Fruit fly (Drosophila melanogaster) whole organism, embryonic: Measurements from ENCODE around the gene CG15530.
A peak's percentile ranks its signal among the peaks of the same experiment; 100 is the strongest.

Experiments
- Ada2b ChIP-seq: fragments of 200-800 bp; sonication (Bioruptor generic); IDR thresholded peaks from 2 replicates; pipeline ENCODE4 v1.3.6; 2022; ENCODE audit warnings: missing biosample characterization, missing genetic modification characterization
- Bteb2 ChIP-seq: fragments of 200-800 bp; sonication (Bioruptor generic); optimal IDR thresholded peaks from 2 replicates; lab custom pipeline; 2016; ENCODE audit warnings: missing biosample characterization, missing genetic modification characterization
- CG10209 ChIP-seq: fragments of 200-800 bp; sonication (Bioruptor generic); optimal IDR thresholded peaks from 3 replicates; lab custom pipeline; 2017; ENCODE audit warnings: missing biosample characterization, mild to moderate bottlenecking, missing genetic modification characterization, missing genetic modification reagents
- CG10267 ChIP-seq: fragments of 200-800 bp; sonication (Bioruptor generic); optimal IDR thresholded peaks from 2 replicates; lab custom pipeline; 2018; ENCODE audit warnings: missing biosample characterization, mild to moderate bottlenecking, missing genetic modification characterization, moderate library complexity
- CG10321 ChIP-seq: fragments of 200-800 bp; sonication (Bioruptor generic); IDR thresholded peaks from 2 replicates; pipeline ENCODE4 v1.3.6; 2022; ENCODE audit warnings: missing biosample characterization, missing genetic modification characterization
- CG10462 ChIP-seq: fragments of 200-800 bp; sonication (Bioruptor generic); optimal IDR thresholded peaks from 2 replicates; lab custom pipeline; 2016; ENCODE audit warnings: missing biosample characterization, missing genetic modification characterization
- CG10979 ChIP-seq: fragments of 200-800 bp; sonication (Bioruptor generic); optimal IDR thresholded peaks from 2 replicates; lab custom pipeline; 2018; ENCODE audit warnings: missing biosample characterization, mild to moderate bottlenecking, missing genetic modification characterization, moderate library complexity
- CG11723 ChIP-seq: fragments of 200-800 bp; sonication (Bioruptor generic); optimal IDR thresholded peaks from 2 replicates; lab custom pipeline; 2017; ENCODE audit warnings: missing biosample characterization, mild to moderate bottlenecking, missing genetic modification characterization
- CG1233 ChIP-seq: fragments of 200-800 bp; sonication (Bioruptor generic); optimal IDR thresholded peaks from 4 replicates; lab custom pipeline; 2018; ENCODE audit warnings: missing biosample characterization, mild to moderate bottlenecking, missing genetic modification characterization
- CG13894 ChIP-seq: fragments of 200-800 bp; sonication (Bioruptor generic); optimal IDR thresholded peaks from 3 replicates; lab custom pipeline; 2018; ENCODE audit warnings: missing biosample characterization, mild to moderate bottlenecking, missing genetic modification characterization, moderate library complexity
- CG15073 ChIP-seq: fragments of 200-800 bp; sonication (Bioruptor generic); optimal IDR thresholded peaks from 2 replicates; lab custom pipeline; 2016; ENCODE audit warnings: missing biosample characterization, missing genetic modification characterization
- CG15479 ChIP-seq: fragments of 200-800 bp; sonication (Bioruptor generic); optimal IDR thresholded peaks from 3 replicates; lab custom pipeline; 2019; ENCODE audit warnings: missing biosample characterization, mild to moderate bottlenecking, missing genetic modification characterization, moderate library complexity
- CG15696 ChIP-seq: fragments of 200-800 bp; sonication (Bioruptor generic); optimal IDR thresholded peaks from 2 replicates; lab custom pipeline; 2019; ENCODE audit warnings: missing biosample characterization, mild to moderate bottlenecking, missing genetic modification characterization, moderate library complexity
- CG17385 ChIP-seq: fragments of 200-800 bp; sonication (Bioruptor generic); optimal IDR thresholded peaks from 3 replicates; lab custom pipeline; 2018; ENCODE audit warnings: missing biosample characterization, mild to moderate bottlenecking, missing genetic modification characterization
- CG2120 ChIP-seq: fragments of 200-800 bp; sonication (Bioruptor generic); optimal IDR thresholded peaks from 3 replicates; lab custom pipeline; 2016; ENCODE audit warnings: missing biosample characterization, missing genetic modification characterization
- CG30403 ChIP-seq: fragments of 200-800 bp; sonication (Bioruptor generic); optimal IDR thresholded peaks from 3 replicates; lab custom pipeline; 2016; ENCODE audit warnings: missing biosample characterization, missing genetic modification characterization
- CG43689 ChIP-seq: fragments of 200-800 bp; sonication (Bioruptor generic); IDR thresholded peaks from 2 replicates; pipeline ENCODE4 v1.3.6; 2022; ENCODE audit warnings: missing biosample characterization, missing genetic modification characterization
- CG6765 ChIP-seq: fragments of 200-800 bp; sonication (Bioruptor generic); optimal IDR thresholded peaks from 3 replicates; lab custom pipeline; 2017; ENCODE audit warnings: missing biosample characterization, mild to moderate bottlenecking, missing genetic modification characterization
- CG7745 ChIP-seq: fragments of 200-800 bp; sonication (Bioruptor generic); optimal IDR thresholded peaks from 2 replicates; lab custom pipeline; 2018; ENCODE audit warnings: missing biosample characterization, mild to moderate bottlenecking, missing genetic modification characterization, moderate library complexity
- CG8478 ChIP-seq: fragments of >200 bp; optimal IDR thresholded peaks from 2 replicates; lab custom pipeline; 2018
- Dbx ChIP-seq: fragments of 200-800 bp; sonication (Bioruptor generic); IDR thresholded peaks from 3 replicates; pipeline ENCODE4 v1.3.6; 2022; ENCODE audit warnings: missing biosample characterization, missing genetic modification characterization
- Dip2 ChIP-seq: fragments of 200-800 bp; sonication (Bioruptor generic); IDR thresholded peaks from 2 replicates; pipeline ENCODE4 v1.3.6; 2022; ENCODE audit warnings: missing biosample characterization, missing genetic modification characterization
- Doc2 ChIP-seq: fragments of 200-800 bp; sonication (Bioruptor generic); IDR thresholded peaks from 2 replicates; pipeline ENCODE4 v1.3.6; 2022; ENCODE audit warnings: missing biosample characterization, missing genetic modification characterization
- E2f2 ChIP-seq: fragments of 200-800 bp; sonication (Bioruptor generic); IDR thresholded peaks from 2 replicates; pipeline ENCODE4 v1.3.6; 2022; ENCODE audit warnings: missing biosample characterization, missing genetic modification characterization
- Ets97D ChIP-seq: fragments of 200-800 bp; sonication (Bioruptor generic); optimal IDR thresholded peaks from 3 replicates; lab custom pipeline; 2016; ENCODE audit warnings: missing biosample characterization, missing genetic modification characterization
- Fer1 ChIP-seq: fragments of 200-800 bp; sonication (Bioruptor generic); optimal IDR thresholded peaks from 2 replicates; lab custom pipeline; 2017; ENCODE audit warnings: missing biosample characterization, mild to moderate bottlenecking, missing genetic modification characterization
- H15 ChIP-seq: fragments of 200-800 bp; sonication (Bioruptor generic); IDR thresholded peaks from 3 replicates; pipeline ENCODE4 v1.3.6; 2022; ENCODE audit warnings: missing biosample characterization, missing genetic modification characterization
- HLHmδ ChIP-seq: fragments of 200-800 bp; sonication (Bioruptor generic); optimal IDR thresholded peaks from 2 replicates; lab custom pipeline; 2018; ENCODE audit warnings: missing biosample characterization, mild to moderate bottlenecking, missing genetic modification characterization, moderate library complexity
- Max ChIP-seq: fragments of 200-800 bp; sonication (Bioruptor generic); optimal IDR thresholded peaks from 2 replicates; lab custom pipeline; 2016; ENCODE audit warnings: missing biosample characterization, mild to moderate bottlenecking, missing genetic modification characterization
- Myb ChIP-seq: fragments of 200-800 bp; sonication (Bioruptor generic); optimal IDR thresholded peaks from 2 replicates; lab custom pipeline; 2016; ENCODE audit warnings: missing biosample characterization, missing genetic modification characterization
- NC2α ChIP-seq: fragments of 200-800 bp; sonication (Bioruptor generic); optimal IDR thresholded peaks from 2 replicates; lab custom pipeline; 2016; ENCODE audit warnings: missing biosample characterization, missing genetic modification characterization
- Opbp ChIP-seq: fragments of 200-800 bp; sonication (Bioruptor generic); IDR thresholded peaks from 3 replicates; pipeline ENCODE4 v1.3.6; 2022; ENCODE audit warnings: missing biosample characterization, missing genetic modification characterization; ENCODE audit not compliant: partially characterized antibody
- Poxn ChIP-seq: fragments of 200-800 bp; sonication (Bioruptor generic); IDR thresholded peaks from 2 replicates; pipeline ENCODE4 v1.3.6; 2022; ENCODE audit warnings: missing biosample characterization, missing genetic modification characterization
- Tbp ChIP-seq: fragments of >200 bp; optimal IDR thresholded peaks from 2 replicates; lab custom pipeline; 2018; ENCODE audit warnings: missing biosample characterization, missing genetic modification characterization
- Trl ChIP-seq, 3 experiments: fragments of >200 bp in 2 of 3; fragments of 200-800 bp in 1 of 3; sonication (Bioruptor generic) in 1 of 3; optimal IDR thresholded peaks; 2 replicates in 1 of 3; 3 replicates in 2 of 3; lab custom pipeline; 2016 to 2017; ENCODE audit warnings: missing biosample characterization in 1 of 3, missing genetic modification characterization in 1 of 3
- ase ChIP-seq: fragments of 200-800 bp; sonication (Bioruptor generic); IDR thresholded peaks from 3 replicates; pipeline ENCODE4 v1.3.6; 2022; ENCODE audit warnings: missing biosample characterization, missing genetic modification characterization
- cato ChIP-seq: fragments of 200-800 bp; sonication (Bioruptor generic); optimal IDR thresholded peaks from 2 replicates; lab custom pipeline; 2016; ENCODE audit warnings: missing biosample characterization, missing genetic modification characterization, borderline replicate concordance
- dati ChIP-seq: fragments of 200-800 bp; sonication (Bioruptor generic); IDR thresholded peaks from 2 replicates; pipeline ENCODE4 v1.3.6; 2022; ENCODE audit warnings: missing biosample characterization, missing genetic modification characterization
- dimm ChIP-seq: fragments of 200-800 bp; sonication (Bioruptor generic); IDR thresholded peaks from 2 replicates; pipeline ENCODE4 v1.3.6; 2022; ENCODE audit warnings: missing biosample characterization, missing genetic modification characterization
- dm ChIP-seq: fragments of 200-800 bp; sonication (Bioruptor generic); optimal IDR thresholded peaks from 3 replicates; lab custom pipeline; 2016; ENCODE audit warnings: missing biosample characterization, missing genetic modification characterization
- dpn ChIP-seq, 2 experiments: fragments of 200-800 bp; sonication (Bioruptor generic); optimal IDR thresholded peaks; 3 replicates each; lab custom pipeline; 2016; ENCODE audit warnings: missing biosample characterization in 2 of 2, missing genetic modification characterization in 2 of 2
- eve ChIP-seq, 2 experiments: fragments of >200 bp; optimal IDR thresholded peaks; 2 replicates each; lab custom pipeline; 2017; ENCODE audit warnings: missing biosample characterization in 2 of 2, missing genetic modification characterization in 2 of 2
- fd102C ChIP-seq: fragments of 200-800 bp; sonication (Bioruptor generic); optimal IDR thresholded peaks from 2 replicates; lab custom pipeline; 2018; ENCODE audit warnings: missing biosample characterization, mild to moderate bottlenecking, missing genetic modification characterization, moderate library complexity
- ham ChIP-seq: fragments of 200-800 bp; sonication (Bioruptor generic); IDR thresholded peaks from 2 replicates; pipeline ENCODE4 v1.3.6; 2022; ENCODE audit warnings: missing biosample characterization, missing genetic modification characterization
- nerfin-1 ChIP-seq: fragments of 200-800 bp; sonication (Bioruptor generic); optimal IDR thresholded peaks from 3 replicates; lab custom pipeline; 2019; ENCODE audit warnings: missing biosample characterization, mild to moderate bottlenecking, missing genetic modification characterization, moderate library complexity
- pros ChIP-seq: fragments of 200-800 bp; sonication (Bioruptor generic); optimal IDR thresholded peaks from 3 replicates; lab custom pipeline; 2019; ENCODE audit warnings: missing biosample characterization, mild to moderate bottlenecking, missing genetic modification characterization, moderate library complexity
- ranshi ChIP-seq: fragments of 200-800 bp; sonication (Bioruptor generic); IDR thresholded peaks from 2 replicates; pipeline ENCODE4 v1.3.6; 2022; ENCODE audit warnings: missing biosample characterization, missing genetic modification characterization
- sens-2 ChIP-seq: fragments of 200-800 bp; sonication (Bioruptor generic); IDR thresholded peaks from 2 replicates; pipeline ENCODE4 v1.3.6; 2022; ENCODE audit warnings: missing biosample characterization, missing genetic modification characterization
- sim ChIP-seq: fragments of 200-800 bp; sonication (Bioruptor generic); IDR thresholded peaks from 2 replicates; pipeline ENCODE4 v1.3.6; 2022; ENCODE audit warnings: missing biosample characterization, missing genetic modification characterization
- twi ChIP-seq: fragments of 200-800 bp; optimal IDR thresholded peaks from 2 replicates; lab custom pipeline; 2019; ENCODE audit warnings: missing biosample characterization, mild to moderate bottlenecking, missing genetic modification characterization, moderate library complexity
- vfl ChIP-seq: fragments of 200-800 bp; sonication (Bioruptor generic); optimal IDR thresholded peaks from 2 replicates; lab custom pipeline; 2016; ENCODE audit warnings: missing biosample characterization, missing genetic modification characterization
- zen ChIP-seq: fragments of 200-800 bp; sonication (Bioruptor generic); optimal IDR thresholded peaks from 3 replicates; lab custom pipeline; 2018; ENCODE audit warnings: missing biosample characterization, mild to moderate bottlenecking, missing genetic modification characterization, moderate library complexity

CG15530 gene

DNA sequence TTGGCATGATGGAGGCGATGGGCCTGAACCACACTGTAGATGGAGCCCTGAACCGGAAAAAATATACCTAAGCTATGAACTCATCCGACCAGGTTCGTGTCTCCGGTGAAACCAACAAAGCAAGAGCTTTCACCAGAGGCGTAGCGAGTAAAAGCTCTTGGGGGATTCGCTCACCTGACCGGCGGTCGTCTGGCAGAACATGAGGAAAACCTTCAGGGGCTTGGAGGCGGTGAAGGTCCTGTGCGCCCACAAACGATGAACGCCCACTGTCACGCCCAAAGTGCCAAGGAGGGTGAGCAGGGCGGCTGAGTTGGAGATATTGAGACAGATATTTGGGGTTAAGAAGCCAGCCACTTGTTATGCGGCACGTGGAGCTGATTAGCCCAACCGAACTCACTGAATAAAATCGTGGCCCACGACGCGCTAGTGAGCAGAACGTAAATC is 18.0 kb downstream of the CG15530 start (continued):
- TF ChIP-seq Max (GFP tag; lab: Kevin White, UChicago) (peak; percentile 25), Tbp (no peak), CG1233 (GFP tag; lab: Kevin White, UChicago) (no peak), vfl (GFP tag; lab: Kevin White, UChicago) (no peak), ranshi (GFP tag; lab: Robert Waterston, UW) (no peak), CG8478 (lab: Kevin White, UChicago) (no peak), Dip2 (GFP tag; lab: Robert Waterston, UW) (no peak), CG17385 (no peak), dati (GFP tag; lab: Robert Waterston, UW) (no peak), Dbx (peak; percentile 71; the same call in 2 of the 3 replicates), dpn (GFP tag; optimal IDR thresholded peaks at IDR 0.05; lab: Kevin White, UChicago) (peak in 1 of 2 experiments; percentile 63), CG13894 (tag; lab: Kevin White, UChicago) (peak; percentile 1), eve (GFP tag; optimal IDR thresholded peaks at IDR 0.05; lab: Kevin White, UChicago) (no peak), CG7745 (tag; lab: Kevin White, UChicago) (no peak), CG15073 (GFP tag; lab: Kevin White, UChicago) (no peak), H15 (GFP tag; lab: Robert Waterston, UW) (peak; percentile 45; the same call in 1 of the 3 replicates), Myb (GFP tag; lab: Kevin White, UChicago) (peak; percentile 42), Doc2 (GFP tag; lab: Robert Waterston, UW) (no peak; the same call in 1 of the 2 replicates), CG10209 (GFP tag; lab: Kevin White, UChicago) (no peak), CG10267 (tag; lab: Kevin White, UChicago) (no peak), CG10321 (no peak), Fer1 (peak; percentile 71), dm (GFP tag; lab: Kevin White, UChicago) (peak; percentile 83), twi (tag; lab: Kevin White, UChicago) (no peak), E2f2 (GFP tag; lab: Robert Waterston, UW) (peak; percentile 40; the same call in 1 of the 2 replicates), Poxn (GFP tag; lab: Robert Waterston, UW) (no peak), Ada2b (GFP tag; lab: Robert Waterston, UW) (peak; percentile 45), CG2120 (GFP tag; lab: Kevin White, UChicago) (peak; percentile 79), sens-2 (no peak), CG10462 (GFP tag; lab: Kevin White, UChicago) (no peak), CG11723 (GFP tag; lab: Kevin White, UChicago) (no peak), zen (tag; lab: Kevin White, UChicago) (no peak), ham (GFP tag; lab: Robert Waterston, UW) (no peak), pros (GFP tag; lab: Kevin White, UChicago) (no peak), Ets97D (GFP tag; lab: Kevin White, UChicago) (peak; percentile 8), Trl (optimal IDR thresholded peaks at IDR 0.05; lab: Kevin White, UChicago) (no peak), Trl (GFP tag; optimal IDR thresholded peaks at IDR 0.05; lab: Kevin White, UChicago) (no peak), NC2α (GFP tag; lab: Kevin White, UChicago) (no peak), CG15479 (GFP tag; lab: Kevin White, UChicago) (no peak), cato (GFP tag; lab: Kevin White, UChicago) (no peak), CG10979 (no peak), HLHmδ (GFP tag; lab: Kevin White, UChicago) (no peak), ase (GFP tag; lab: Robert Waterston, UW) (peak; percentile 43; the same call in 1 of the 3 replicates), nerfin-1 (peak; percentile 12), Bteb2 (GFP tag; lab: Kevin White, UChicago) (peak; percentile 50), dimm (GFP tag; lab: Robert Waterston, UW) (no peak), sim (no peak), CG43689 (GFP tag; lab: Robert Waterston, UW) (no peak), CG6765 (no peak), CG30403 (GFP tag; lab: Kevin White, UChicago) (peak; percentile 36), CG15696 (tag; lab: Kevin White, UChicago) (no peak), fd102C (no peak), Opbp (GFP tag; lab: Robert Waterston, UW) (no peak)
